Worm (Caenorhabditis elegans) whole organism, L2 larva: Measurements from ENCODE around the gene F59A1.18.

Source experiments
- C34F6.9 ChIP-seq: fragments of 150-350 bp; optimal IDR thresholded peaks from 2 replicates; lab custom pipeline; 2014; ENCODE audit warnings: missing biosample characterization, missing genetic modification characterization
- R02D3.7 ChIP-seq: fragments of 150-350 bp; optimal IDR thresholded peaks from 2 replicates; lab custom pipeline; 2014; ENCODE audit warnings: missing biosample characterization, missing genetic modification characterization
- alr-1 ChIP-seq: fragments of 150-350 bp; optimal IDR thresholded peaks from 2 replicates; lab custom pipeline; 2014; ENCODE audit warnings: missing biosample characterization, missing genetic modification characterization
- blmp-1 ChIP-seq: sonication (generic microtip); optimal IDR thresholded peaks from 2 replicates; lab custom pipeline; 2017; ENCODE audit warnings: missing genetic modification characterization, mild to moderate bottlenecking, missing compliant biosample characterization, antibody characterized with exemption, moderate library complexity; ENCODE audit not compliant: insufficient read depth
- ceh-16 ChIP-seq: fragments of 150-350 bp; optimal IDR thresholded peaks from 2 replicates; lab custom pipeline; 2014; ENCODE audit warnings: missing biosample characterization, missing genetic modification characterization
- ceh-82 ChIP-seq: fragments of 150-350 bp; optimal IDR thresholded peaks from 2 replicates; lab custom pipeline; 2014; ENCODE audit warnings: missing biosample characterization, missing genetic modification characterization
- elt-3 ChIP-seq: sonication (generic microtip); optimal IDR thresholded peaks from 2 replicates; lab custom pipeline; 2017; ENCODE audit warnings: missing biosample characterization, missing genetic modification characterization
- gmeb-1 ChIP-seq: fragments of 150-350 bp; optimal IDR thresholded peaks from 2 replicates; lab custom pipeline; 2014; ENCODE audit warnings: missing biosample characterization, missing genetic modification characterization
- lin-11 ChIP-seq: fragments of 150-350 bp; sonication (generic microtip); optimal IDR thresholded peaks from 2 replicates; lab custom pipeline; 2014; ENCODE audit warnings: missing biosample characterization, missing genetic modification characterization, inconsistent platforms, mixed read lengths
- lin-13 ChIP-seq: fragments of 150-350 bp; optimal IDR thresholded peaks from 2 replicates; lab custom pipeline; 2014; ENCODE audit warnings: missing biosample characterization, missing genetic modification reagents, missing genetic modification characterization
- lsy-2 ChIP-seq, 2 experiments: fragments of 150-350 bp in 1 of 2; sonication (generic microtip) in 1 of 2; optimal IDR thresholded peaks; 2 replicates each; lab custom pipeline; 2014 to 2017; ENCODE audit warnings: missing biosample characterization in 2 of 2, missing genetic modification characterization in 2 of 2
- mab-5 ChIP-seq: fragments of 150-350 bp; optimal IDR thresholded peaks from 2 replicates; lab custom pipeline; 2014; ENCODE audit warnings: missing biosample characterization, missing genetic modification characterization
- mbf-1 ChIP-seq: sonication (generic microtip); optimal IDR thresholded peaks from 2 replicates; lab custom pipeline; 2017; ENCODE audit warnings: missing biosample characterization, missing genetic modification characterization
- mdl-1 ChIP-seq, 2 experiments: fragments of 150-350 bp in 1 of 2; sonication (generic microtip) in 1 of 2; optimal IDR thresholded peaks; 2 replicates each; lab custom pipeline; 2017; ENCODE audit warnings: missing biosample characterization in 2 of 2, missing genetic modification characterization in 2 of 2
- nhr-11 ChIP-seq: fragments of 150-350 bp; optimal IDR thresholded peaks from 2 replicates; lab custom pipeline; 2014; ENCODE audit warnings: missing biosample characterization, missing genetic modification characterization
- nhr-12 ChIP-seq: fragments of 150-350 bp; optimal IDR thresholded peaks from 2 replicates; lab custom pipeline; 2014; ENCODE audit warnings: missing biosample characterization, missing genetic modification characterization
- nhr-129 ChIP-seq: fragments of 150-350 bp; optimal IDR thresholded peaks from 2 replicates; lab custom pipeline; 2014; ENCODE audit warnings: missing biosample characterization, missing genetic modification characterization
- nhr-21 ChIP-seq: fragments of 150-350 bp; optimal IDR thresholded peaks from 2 replicates; lab custom pipeline; 2014; ENCODE audit warnings: missing biosample characterization, missing genetic modification characterization
- nhr-23 ChIP-seq: fragments of 150-350 bp; optimal IDR thresholded peaks from 2 replicates; lab custom pipeline; 2014; ENCODE audit warnings: missing biosample characterization, missing genetic modification reagents, missing genetic modification characterization
- nhr-25 ChIP-seq: fragments of 150-350 bp; sonication (generic microtip); optimal IDR thresholded peaks from 3 replicates; lab custom pipeline; 2014; ENCODE audit warnings: missing biosample characterization, missing genetic modification characterization
- nhr-77 ChIP-seq: fragments of 150-350 bp; optimal IDR thresholded peaks from 2 replicates; lab custom pipeline; 2014; ENCODE audit warnings: missing biosample characterization, missing genetic modification characterization
- peb-1 ChIP-seq: fragments of 150-350 bp; optimal IDR thresholded peaks from 2 replicates; lab custom pipeline; 2014; ENCODE audit warnings: missing biosample characterization, missing genetic modification characterization
- sem-4 ChIP-seq: fragments of 150-350 bp; optimal IDR thresholded peaks from 2 replicates; lab custom pipeline; 2014; ENCODE audit warnings: missing biosample characterization, missing genetic modification reagents, missing genetic modification characterization
- sma-3 ChIP-seq: sonication (generic microtip); optimal IDR thresholded peaks from 2 replicates; lab custom pipeline; 2016; ENCODE audit warnings: missing genetic modification reagents, missing genetic modification characterization, missing compliant biosample characterization
- sma-9 ChIP-seq, 2 experiments: fragments of 150-350 bp in 1 of 2; sonication (generic microtip) in 1 of 2; optimal IDR thresholded peaks; 2 replicates each; lab custom pipeline; 2014 to 2016; ENCODE audit warnings: missing genetic modification characterization in 2 of 2, mild to moderate bottlenecking in 1 of 2, missing biosample characterization in 1 of 2, missing compliant biosample characterization in 1 of 2, missing genetic modification reagents in 1 of 2, moderate library complexity in 1 of 2
- snpc-4 ChIP-seq: fragments of 150-350 bp; optimal IDR thresholded peaks from 2 replicates; lab custom pipeline; 2014; ENCODE audit warnings: missing biosample characterization, missing genetic modification characterization
- unc-39 ChIP-seq: fragments of 150-350 bp; optimal IDR thresholded peaks from 2 replicates; lab custom pipeline; 2014; ENCODE audit warnings: missing biosample characterization, missing genetic modification characterization
- unc-55 ChIP-seq: fragments of 150-350 bp; sonication (generic microtip); optimal IDR thresholded peaks from 3 replicates; lab custom pipeline; 2014; ENCODE audit warnings: missing biosample characterization, missing genetic modification reagents, missing genetic modification characterization
- unc-62 ChIP-seq: fragments of 150-350 bp; optimal IDR thresholded peaks from 2 replicates; lab custom pipeline; 2014; ENCODE audit warnings: missing biosample characterization, missing genetic modification reagents, missing genetic modification characterization
- zag-1 ChIP-seq: fragments of 150-350 bp; optimal IDR thresholded peaks from 2 replicates; lab custom pipeline; 2014; ENCODE audit warnings: missing biosample characterization, missing genetic modification characterization
- ztf-1 ChIP-seq: fragments of 200-800 bp; sonication (Bioruptor generic); conservative IDR thresholded peaks from 2 replicates; pipeline ENCODE4 v1.3.6; 2022; ENCODE audit warnings: missing genetic modification characterization, missing compliant biosample characterization
- ztf-4 ChIP-seq: fragments of 150-350 bp; optimal IDR thresholded peaks from 2 replicates; lab custom pipeline; 2014; ENCODE audit warnings: missing biosample characterization, missing genetic modification characterization

The F59A1.18 gene

DNA sequence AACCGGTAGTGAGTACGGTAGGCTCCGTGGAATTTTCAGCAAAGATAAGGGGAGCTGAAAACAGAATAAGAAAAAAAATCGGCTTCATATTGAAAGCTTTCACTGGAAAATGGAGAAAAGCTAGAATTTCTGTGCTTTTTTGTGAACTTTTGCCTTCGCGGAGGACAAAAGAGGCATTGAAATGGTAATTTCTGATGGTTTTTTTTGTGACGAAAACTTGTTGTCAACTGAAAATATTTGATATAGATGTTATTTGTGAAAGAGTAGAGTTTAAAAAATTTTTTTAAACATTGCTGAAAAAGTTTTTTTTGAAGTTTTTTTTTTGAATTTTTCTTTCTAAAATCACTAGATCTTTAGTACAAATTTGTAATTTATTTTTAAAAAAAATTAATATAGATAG is at the start of gene F59A1.18:
F59A1.18 (minus strand) TSS at position 101 of the 400 bp plus-strand sequence.
- TF ChIP-seq lin-13 (GFP tag; lab: Kevin White, UChicago): no peak
- TF ChIP-seq peb-1: no peak
- TF ChIP-seq mdl-1 (tag; optimal IDR thresholded peaks at IDR 0.05; lab: Kevin White, UChicago): no peak

DNA sequence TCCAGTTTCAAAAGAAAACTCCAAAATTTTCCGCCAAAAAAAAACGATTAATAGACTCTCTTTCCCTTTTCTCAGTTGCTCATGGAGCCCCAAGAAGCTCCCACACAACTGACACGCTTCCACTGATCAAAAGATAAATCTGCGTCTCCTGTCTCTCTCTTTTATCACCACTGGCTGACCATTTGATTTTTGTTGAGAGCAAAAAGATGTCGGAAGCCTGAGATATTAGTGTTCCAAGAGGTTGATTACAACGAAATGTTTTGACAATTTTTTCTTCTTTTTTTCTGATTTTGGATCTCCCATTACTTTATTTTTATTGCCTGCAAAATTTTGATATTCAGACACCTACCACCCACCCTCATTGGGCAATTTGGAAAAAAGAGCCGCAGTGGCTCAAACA is 45.8 kb upstream of the F59A1.18 start, which contains the start of gene twk-42:
twk-42 (minus strand) TSS at position 101 of the 400 bp plus-strand sequence.
- TF ChIP-seq unc-55 (GFP tag; lab: Kevin White, UChicago) (no peak), unc-39 (tag; lab: Kevin White, UChicago) (no peak), C34F6.9 (no peak), peb-1 (no peak), elt-3 (tag; lab: Kevin White, UChicago) (no peak), sem-4 (tag; lab: Kevin White, UChicago) (no peak), blmp-1 (tag; lab: Kevin White, UChicago) (no peak), nhr-21 (tag; lab: Kevin White, UChicago) (no peak), gmeb-1 (tag; lab: Kevin White, UChicago) (no peak), nhr-12 (no peak), ztf-1 (no peak), alr-1 (tag; lab: Kevin White, UChicago) (no peak), lsy-2 (tag; optimal IDR thresholded peaks at IDR 0.05; lab: Kevin White, UChicago) (no peak), snpc-4 (tag; lab: Kevin White, UChicago) (no peak), ztf-4 (tag; lab: Kevin White, UChicago) (no peak), nhr-11 (tag; lab: Kevin White, UChicago) (no peak), ceh-16 (tag; lab: Kevin White, UChicago) (no peak), unc-62 (no peak)

DNA sequence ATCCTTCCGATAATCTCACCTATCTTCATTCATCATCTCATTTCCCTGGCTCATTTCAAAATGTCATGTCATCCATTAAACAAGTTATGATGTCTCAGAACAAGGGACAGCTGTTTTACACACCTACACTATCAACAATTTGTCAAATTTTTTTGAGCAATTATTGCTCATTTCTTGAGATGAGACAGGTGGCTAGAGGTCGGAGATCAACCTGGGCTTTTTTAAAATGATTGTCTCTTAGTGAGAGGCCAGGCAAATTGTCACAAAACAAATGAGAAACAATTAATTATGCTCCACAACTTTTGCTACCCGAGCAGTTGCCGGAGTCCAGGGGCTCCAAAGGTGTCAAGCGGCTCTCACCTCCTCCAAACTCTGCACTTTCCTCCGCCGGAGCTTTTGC is 42.0 kb upstream of the F59A1.18 start:
- TF ChIP-seq mab-5 (tag; lab: Kevin White, UChicago): peak; percentile 37
- TF ChIP-seq sem-4 (tag; lab: Kevin White, UChicago): no peak
- TF ChIP-seq sma-3 (GFP tag; lab: Kevin White, UChicago): no peak
- no peak for TF ChIP-seq ztf-4 (tag; lab: Kevin White, UChicago)
- peak; percentile 23 for TF ChIP-seq sma-9 (GFP tag; optimal IDR thresholded peaks at IDR 0.05; lab: Kevin White, UChicago)
- TF ChIP-seq sma-9 (tag; optimal IDR thresholded peaks at IDR 0.05; lab: Kevin White, UChicago): no peak
- no peak for TF ChIP-seq nhr-21 (tag; lab: Kevin White, UChicago)
- TF ChIP-seq nhr-129 (tag; lab: Kevin White, UChicago): peak; percentile 8
- no peak for TF ChIP-seq nhr-77 (tag; lab: Kevin White, UChicago)
- no peak for TF ChIP-seq nhr-23 (tag; lab: Kevin White, UChicago)
- no peak for TF ChIP-seq lsy-2 (tag; optimal IDR thresholded peaks at IDR 0.05; lab: Kevin White, UChicago)
- no peak for TF ChIP-seq lin-11 (tag; lab: Kevin White, UChicago)
- TF ChIP-seq R02D3.7 (tag; lab: Kevin White, UChicago): no peak
- TF ChIP-seq zag-1 (tag; lab: Kevin White, UChicago): no peak

DNA sequence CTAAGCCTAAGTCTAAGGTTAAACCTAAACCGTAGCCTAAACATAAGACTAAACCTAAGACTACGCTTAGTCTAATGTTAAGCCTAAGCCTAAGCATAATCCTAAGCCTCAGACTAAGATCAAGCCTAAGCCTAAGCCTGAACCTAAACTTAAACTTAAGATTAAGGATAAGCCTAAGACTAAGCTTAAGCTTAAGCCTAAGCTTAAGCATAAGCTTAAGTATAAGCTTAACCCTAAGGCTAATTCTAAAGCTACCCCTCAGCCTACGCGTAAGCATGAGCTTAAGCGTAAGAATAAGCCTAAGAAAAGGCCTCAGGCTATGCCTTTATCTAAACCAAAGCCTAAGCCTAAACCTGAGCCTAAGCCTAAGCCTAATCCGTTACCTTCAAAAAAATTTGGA is 41.6 kb upstream of the F59A1.18 start:
- TF ChIP-seq ztf-4 (tag; lab: Kevin White, UChicago): no peak
- TF ChIP-seq ceh-82 (tag; lab: Kevin White, UChicago): no peak

ce11 chrV:17724704-17725103 is 38.0 kb upstream of the F59A1.18 start, which contains the start of gene fat-5:
Gene fat-5 (plus strand): TSS chrV:17725004.
- TF ChIP-seq snpc-4 (tag; lab: Kevin White, UChicago) (no peak), nhr-12 (no peak), mab-5 (tag; lab: Kevin White, UChicago) (no peak), sma-9 (GFP tag; optimal IDR thresholded peaks at IDR 0.05; lab: Kevin White, UChicago) (no peak), sma-9 (tag; optimal IDR thresholded peaks at IDR 0.05; lab: Kevin White, UChicago) (no peak), nhr-25 (no peak), peb-1 (no peak), mbf-1 (tag; lab: Kevin White, UChicago) (no peak), C34F6.9 (no peak), nhr-129 (tag; lab: Kevin White, UChicago) (no peak), sem-4 (tag; lab: Kevin White, UChicago) (no peak), lsy-2 (tag; optimal IDR thresholded peaks at IDR 0.05; lab: Kevin White, UChicago) (no peak), unc-55 (GFP tag; lab: Kevin White, UChicago) (no peak)
- TF ChIP-seq, all 48 proteins: peak for 0
